Fruit fly (Drosophila melanogaster) whole organism, adult: Measurements from ENCODE around the gene SdhAL.

Source experiments
- CG11617 ChIP-seq: fragments of 200-800 bp; sonication (Bioruptor generic); optimal IDR thresholded peaks from 2 replicates; lab custom pipeline; 2017; ENCODE audit warnings: mild to moderate bottlenecking, missing biosample characterization, missing genetic modification reagents, missing genetic modification characterization
- CG12768 ChIP-seq: fragments of 200-800 bp; sonication (Bioruptor generic); optimal IDR thresholded peaks from 2 replicates; lab custom pipeline; 2017; ENCODE audit warnings: missing biosample characterization, missing genetic modification characterization, mild to moderate bottlenecking, moderate library complexity, missing genetic modification reagents
- CG14711 ChIP-seq: fragments of 200-800 bp; sonication (Bioruptor generic); optimal IDR thresholded peaks from 2 replicates; lab custom pipeline; 2018; ENCODE audit warnings: missing biosample characterization, mild to moderate bottlenecking, missing genetic modification characterization, moderate library complexity
- CG1620 ChIP-seq: fragments of 200-800 bp; sonication (Bioruptor generic); optimal IDR thresholded peaks from 2 replicates; lab custom pipeline; 2016; ENCODE audit warnings: missing biosample characterization, missing genetic modification characterization
- CG33017 ChIP-seq: fragments of 200-800 bp; sonication (Bioruptor generic); optimal IDR thresholded peaks from 2 replicates; lab custom pipeline; 2018; ENCODE audit warnings: missing biosample characterization, mild to moderate bottlenecking, missing genetic modification characterization, moderate library complexity
- CG5204 ChIP-seq: fragments of 200-800 bp; sonication (Bioruptor generic); optimal IDR thresholded peaks from 2 replicates; lab custom pipeline; 2016; ENCODE audit warnings: missing biosample characterization, missing genetic modification characterization
- CG7045 ChIP-seq: fragments of 200-800 bp; sonication (Bioruptor generic); optimal IDR thresholded peaks from 2 replicates; lab custom pipeline; 2017; ENCODE audit warnings: missing biosample characterization, mild to moderate bottlenecking, missing genetic modification characterization
- CG7101 ChIP-seq: fragments of 200-800 bp; sonication (Bioruptor generic); optimal IDR thresholded peaks from 2 replicates; lab custom pipeline; 2018; ENCODE audit warnings: missing biosample characterization, mild to moderate bottlenecking, missing genetic modification characterization, moderate library complexity
- Clk ChIP-seq: fragments of 200-800 bp; sonication (Bioruptor generic); optimal IDR thresholded peaks from 2 replicates; lab custom pipeline; 2017; ENCODE audit warnings: missing biosample characterization, missing genetic modification characterization
- Crg-1 ChIP-seq: fragments of 200-800 bp; sonication (Bioruptor generic); optimal IDR thresholded peaks from 2 replicates; lab custom pipeline; 2016; ENCODE audit warnings: missing biosample characterization, missing genetic modification characterization
- Hr96 ChIP-seq: fragments of 200-800 bp; sonication (Bioruptor generic); optimal IDR thresholded peaks from 2 replicates; lab custom pipeline; 2016; ENCODE audit warnings: missing biosample characterization, missing genetic modification characterization
- Mnt ChIP-seq: fragments of 200-800 bp; sonication (Bioruptor generic); optimal IDR thresholded peaks from 2 replicates; lab custom pipeline; 2016; ENCODE audit warnings: missing biosample characterization, mild to moderate bottlenecking, missing genetic modification characterization
- bab1 ChIP-seq: fragments of 200-800 bp; sonication (Bioruptor generic); optimal IDR thresholded peaks from 3 replicates; lab custom pipeline; 2019; ENCODE audit warnings: missing biosample characterization, mild to moderate bottlenecking, missing genetic modification characterization, moderate library complexity
- cic ChIP-seq: fragments of 200-800 bp; sonication (Bioruptor generic); optimal IDR thresholded peaks from 2 replicates; lab custom pipeline; 2017; ENCODE audit warnings: missing biosample characterization, mild to moderate bottlenecking, missing genetic modification characterization, moderate library complexity
- cnc ChIP-seq, 2 experiments: fragments of >200 bp; optimal IDR thresholded peaks; 2 replicates each; lab custom pipeline; 2017
- kay ChIP-seq: fragments of 200-800 bp; sonication (Bioruptor generic); peaks from one replicate; lab custom pipeline; 2016; ENCODE audit warnings: missing biosample characterization, missing genetic modification characterization, borderline replicate concordance
- ovo ChIP-seq: fragments of 200-800 bp; sonication (Bioruptor generic); optimal IDR thresholded peaks from 2 replicates; lab custom pipeline; 2016; ENCODE audit warnings: missing biosample characterization, missing genetic modification characterization
- pad ChIP-seq: fragments of 200-800 bp; sonication (Bioruptor generic); optimal IDR thresholded peaks from 3 replicates; lab custom pipeline; 2017; ENCODE audit warnings: missing biosample characterization, missing genetic modification characterization, mild to moderate bottlenecking, moderate library complexity, missing genetic modification reagents
- tj ChIP-seq: fragments of 200-800 bp; sonication (Bioruptor generic); optimal IDR thresholded peaks from 3 replicates; lab custom pipeline; 2017; ENCODE audit warnings: missing biosample characterization, mild to moderate bottlenecking, missing genetic modification characterization, moderate library complexity
- toe ChIP-seq: fragments of 200-800 bp; sonication (Bioruptor generic); optimal IDR thresholded peaks from 2 replicates; lab custom pipeline; 2016; ENCODE audit warnings: missing biosample characterization, missing genetic modification characterization

Gene SdhAL

dm6 chr3L:11927287-11927743, 2.8 kb upstream of the SdhAL start, which contains the start of gene byn:
Gene byn, plus strand, starts transcription at chr3L:11927693.
- no peak for TF ChIP-seq Crg-1 (GFP tag; lab: Kevin White, UChicago)
- TF ChIP-seq CG1620 (GFP tag; lab: Kevin White, UChicago), result no peak
- no peak for TF ChIP-seq Mnt (GFP tag; lab: Kevin White, UChicago)
- no peak for TF ChIP-seq CG7101 (tag; lab: Kevin White, UChicago)
- no peak for TF ChIP-seq bab1 (GFP tag; lab: Kevin White, UChicago)
- no peak for TF ChIP-seq toe (GFP tag; lab: Kevin White, UChicago)

- TF ChIP-seq CG11617 (GFP tag; lab: Kevin White, UChicago), result no peak
- no peak for TF ChIP-seq Clk (GFP tag; lab: Kevin White, UChicago)
- no peak for TF ChIP-seq bab1 (GFP tag; lab: Kevin White, UChicago)
These were observed 825 bp upstream of the SdhAL start for dm6 chr3L:11925382-11925781.

DNA sequence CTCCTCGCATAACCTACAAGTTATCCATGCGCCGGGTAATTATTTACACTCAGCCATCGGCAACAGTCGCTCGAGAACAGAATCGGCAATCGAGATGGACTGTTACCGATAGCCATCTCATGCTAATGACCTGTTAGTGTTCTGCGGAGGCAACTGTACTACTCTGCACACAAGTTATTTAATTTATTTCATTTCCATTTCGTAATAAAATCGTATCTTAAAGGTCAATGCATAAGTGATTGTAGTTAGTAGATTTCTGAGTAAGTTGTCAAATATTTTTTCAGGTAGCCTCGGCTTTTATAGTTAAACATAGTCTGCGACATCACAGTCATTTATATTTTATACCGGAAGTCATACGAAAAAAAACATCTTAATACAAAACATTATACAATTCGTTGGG, 3.3 kb downstream of the SdhAL start, which contains the start of gene CG11588:
CG11588 (plus strand) TSS at position 301 of the 400 bp plus-strand sequence.
- TF ChIP-seq CG11617 (GFP tag; lab: Kevin White, UChicago) (no peak), CG7101 (tag; lab: Kevin White, UChicago) (no peak), CG1620 (GFP tag; lab: Kevin White, UChicago) (no peak), ovo (GFP tag; lab: Kevin White, UChicago) (no peak), cic (no peak), CG14711 (tag; lab: Kevin White, UChicago) (no peak), Crg-1 (GFP tag; lab: Kevin White, UChicago) (no peak), CG5204 (GFP tag; lab: Kevin White, UChicago) (no peak), cnc (optimal IDR thresholded peaks at IDR 0.05; lab: Kevin White, UChicago) (no peak), CG33017 (no peak), toe (GFP tag; lab: Kevin White, UChicago) (no peak), bab1 (GFP tag; lab: Kevin White, UChicago) (no peak)

- no peak for TF ChIP-seq tj
- no peak for TF ChIP-seq CG5204 (GFP tag; lab: Kevin White, UChicago)
- no peak for TF ChIP-seq CG11617 (GFP tag; lab: Kevin White, UChicago)
- no peak for TF ChIP-seq toe (GFP tag; lab: Kevin White, UChicago)
- TF ChIP-seq cic, result no peak
- no peak for TF ChIP-seq Hr96 (GFP tag; lab: Kevin White, UChicago)
- no peak for TF ChIP-seq ovo (GFP tag; lab: Kevin White, UChicago)
- TF ChIP-seq Clk (GFP tag; lab: Kevin White, UChicago), result no peak
- no peak for TF ChIP-seq Crg-1 (GFP tag; lab: Kevin White, UChicago)
- TF ChIP-seq CG7101 (tag; lab: Kevin White, UChicago), result no peak
- TF ChIP-seq Mnt (GFP tag; lab: Kevin White, UChicago), result no peak
- TF ChIP-seq kay (GFP tag; lab: Kevin White, UChicago), result no peak
- TF ChIP-seq pad, result no peak
- no peak for TF ChIP-seq CG7045
- TF ChIP-seq CG14711 (tag; lab: Kevin White, UChicago), result no peak
- TF ChIP-seq CG12768, result no peak
These were observed 6.3 kb downstream of the SdhAL start for dm6 chr3L:11918217-11918616.

- peak; percentile 17 for TF ChIP-seq CG7045
- no peak for TF ChIP-seq CG5204 (GFP tag; lab: Kevin White, UChicago)
These were observed 27.8 kb downstream of the SdhAL start for dm6 chr3L:11896756-11897155.

DNA sequence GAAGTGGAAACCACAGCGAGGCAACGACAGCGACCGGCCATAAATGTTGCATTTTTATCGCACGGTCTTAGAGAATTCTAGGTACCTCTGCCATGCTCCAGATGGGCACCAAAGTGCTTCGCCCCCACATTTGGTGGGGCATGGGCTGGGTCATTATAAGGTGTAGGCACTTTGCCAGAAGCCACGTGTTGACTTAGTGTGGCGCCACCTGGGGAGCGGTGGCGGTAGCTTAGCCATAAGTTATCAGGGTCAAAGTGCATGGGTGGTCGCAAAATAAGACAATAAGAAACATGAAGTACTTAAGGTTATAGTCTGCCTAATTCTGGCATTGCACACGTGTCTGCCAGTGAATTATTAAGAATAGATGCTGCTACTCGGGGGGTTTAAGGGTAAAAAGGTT, 31.8 kb downstream of the SdhAL start:
- no peak for TF ChIP-seq pad
- no peak for TF ChIP-seq cic
- TF ChIP-seq CG7045, result no peak
- no peak for TF ChIP-seq CG14711 (tag; lab: Kevin White, UChicago)
- TF ChIP-seq CG7101 (tag; lab: Kevin White, UChicago), result no peak
- no peak for TF ChIP-seq CG12768
- TF ChIP-seq Crg-1 (GFP tag; lab: Kevin White, UChicago), result no peak
- no peak for TF ChIP-seq tj
- TF ChIP-seq toe (GFP tag; lab: Kevin White, UChicago), result no peak
- no peak for TF ChIP-seq cnc (optimal IDR thresholded peaks at IDR 0.05; lab: Kevin White, UChicago)
- TF ChIP-seq ovo (GFP tag; lab: Kevin White, UChicago), result no peak

dm6 chr3L:11888910-11889309, 35.6 kb downstream of the SdhAL start, which contains the start of gene CG5897:
Gene CG5897, minus strand, starts transcription at chr3L:11889010.
- TF ChIP-seq cnc (optimal IDR thresholded peaks at IDR 0.05; lab: Kevin White, UChicago), result no peak
- no peak for TF ChIP-seq CG7045
- no peak for TF ChIP-seq CG12768
- TF ChIP-seq Mnt (GFP tag; lab: Kevin White, UChicago), result no peak
- no peak for TF ChIP-seq cic
- TF ChIP-seq bab1 (GFP tag; lab: Kevin White, UChicago), result no peak
- TF ChIP-seq kay (GFP tag; lab: Kevin White, UChicago), result no peak
- no peak for TF ChIP-seq CG33017
- TF ChIP-seq ovo (GFP tag; lab: Kevin White, UChicago), result no peak

DNA sequence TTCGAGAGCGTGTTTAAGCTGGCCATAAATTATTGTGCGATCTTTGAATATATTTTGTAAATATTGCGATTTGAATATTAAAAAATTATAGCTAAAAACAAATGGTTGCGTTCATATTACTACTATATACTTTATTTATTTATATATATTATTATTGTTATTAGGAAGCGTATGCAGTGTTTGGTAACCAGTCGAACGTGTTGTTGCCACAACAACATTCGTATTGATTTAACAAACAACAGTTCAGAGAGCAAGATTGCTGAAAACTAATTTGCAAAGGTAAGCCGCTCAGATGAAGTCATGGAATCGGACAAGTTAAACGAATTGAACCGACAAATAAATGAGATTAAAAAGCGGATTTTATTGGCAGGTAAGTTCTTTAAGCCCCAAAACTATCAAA, 43.5 kb downstream of the SdhAL start, which contains the start of gene CCDC151:
CCDC151 (plus strand) TSS at position 301 of the 400 bp plus-strand sequence.
- no peak for TF ChIP-seq Crg-1 (GFP tag; lab: Kevin White, UChicago)
- no peak for TF ChIP-seq bab1 (GFP tag; lab: Kevin White, UChicago)
- no peak for TF ChIP-seq CG7045
- no peak for TF ChIP-seq cnc (optimal IDR thresholded peaks at IDR 0.05; lab: Kevin White, UChicago)
- no peak for TF ChIP-seq ovo (GFP tag; lab: Kevin White, UChicago)
- TF ChIP-seq tj, result no peak
- TF ChIP-seq cic, result no peak
- TF ChIP-seq CG5204 (GFP tag; lab: Kevin White, UChicago), result no peak
- no peak for TF ChIP-seq CG1620 (GFP tag; lab: Kevin White, UChicago)
- no peak for TF ChIP-seq CG14711 (tag; lab: Kevin White, UChicago)
- TF ChIP-seq CG11617 (GFP tag; lab: Kevin White, UChicago), result no peak
- TF ChIP-seq CG33017, result no peak
- no peak for TF ChIP-seq Mnt (GFP tag; lab: Kevin White, UChicago)
- no peak for TF ChIP-seq toe (GFP tag; lab: Kevin White, UChicago)
- TF ChIP-seq kay (GFP tag; lab: Kevin White, UChicago), result no peak
- no peak for TF ChIP-seq CG12768
